Worm (Caenorhabditis elegans): ENCODE data around the gene unc-31.

Gene unc-31

DNA sequence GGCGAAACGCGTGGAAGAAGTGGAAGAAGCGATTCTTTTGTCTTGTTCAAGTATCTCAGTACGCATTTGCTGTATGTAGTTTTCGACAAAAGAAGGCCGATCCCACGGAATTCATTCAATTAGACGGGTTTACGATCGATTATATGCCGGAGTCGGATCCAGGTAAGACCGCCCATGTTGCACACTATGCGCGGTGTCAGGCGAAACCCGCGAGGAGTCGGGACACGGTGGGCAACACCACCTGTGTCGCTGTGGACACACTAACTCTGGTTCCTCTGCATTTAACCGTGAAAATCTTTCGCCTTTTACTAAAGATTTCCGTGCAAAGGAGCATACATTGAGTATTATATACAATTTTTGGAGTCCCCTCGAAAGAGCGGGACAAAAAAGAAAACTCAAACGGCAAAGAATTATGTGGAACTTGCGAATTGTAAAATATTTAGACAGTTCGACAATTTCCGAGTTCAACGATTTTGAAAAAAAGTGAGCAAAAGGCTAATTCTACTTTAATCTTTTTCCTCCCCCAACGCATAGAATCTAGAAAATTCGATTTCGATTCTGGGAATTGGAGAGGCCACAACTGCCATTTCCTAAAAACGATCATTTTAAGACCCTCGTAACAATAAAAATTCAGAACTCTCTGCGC lies 8.3 kb downstream of the unc-31 start:
- TF ChIP-seq unc-62 (GFP tag; optimal IDR thresholded peaks at IDR 0.05) = no peak

DNA sequence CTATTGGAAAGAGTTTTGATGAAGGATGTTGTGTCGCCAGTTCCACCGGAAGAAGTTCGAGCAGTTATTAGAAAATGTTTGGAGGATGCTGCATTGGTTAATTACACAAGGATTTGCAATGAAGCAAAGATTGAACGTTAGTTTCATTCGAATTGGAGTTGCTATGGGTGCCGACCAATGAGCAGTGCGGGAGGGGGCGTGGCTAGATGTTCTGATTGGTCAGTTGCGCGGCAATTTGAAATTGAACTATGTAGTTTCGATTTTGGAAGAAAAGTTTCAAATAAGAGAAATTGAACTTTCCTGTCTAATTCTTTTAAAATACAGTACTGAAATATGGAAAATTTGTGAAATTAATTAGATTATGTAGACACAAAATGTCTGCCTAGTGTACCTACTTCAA lies 9.5 kb downstream of the unc-31 start:
- no peak for TF ChIP-seq unc-62 (GFP tag; optimal IDR thresholded peaks at IDR 0.05)

DNA sequence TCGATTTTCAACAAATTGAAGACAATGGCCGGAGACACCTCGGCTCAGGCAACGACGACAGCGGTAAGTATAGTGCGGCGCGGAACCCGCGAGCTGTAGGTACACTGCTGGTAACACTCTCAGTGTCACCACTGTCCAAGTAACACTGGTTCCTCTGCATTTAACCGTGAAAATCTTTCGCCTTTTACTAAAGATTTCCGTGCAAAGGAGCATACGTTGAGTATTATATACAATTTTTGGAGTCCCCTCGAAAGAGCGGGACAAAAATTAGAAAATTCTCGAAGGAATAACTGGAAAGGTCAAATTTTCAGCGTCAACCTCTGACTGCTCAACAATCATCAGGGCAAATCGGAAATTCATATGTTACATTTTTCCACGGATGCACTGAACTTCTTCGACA lies 12.3 kb downstream of the unc-31 start:
- no peak for TF ChIP-seq unc-62 (GFP tag; optimal IDR thresholded peaks at IDR 0.05)

DNA sequence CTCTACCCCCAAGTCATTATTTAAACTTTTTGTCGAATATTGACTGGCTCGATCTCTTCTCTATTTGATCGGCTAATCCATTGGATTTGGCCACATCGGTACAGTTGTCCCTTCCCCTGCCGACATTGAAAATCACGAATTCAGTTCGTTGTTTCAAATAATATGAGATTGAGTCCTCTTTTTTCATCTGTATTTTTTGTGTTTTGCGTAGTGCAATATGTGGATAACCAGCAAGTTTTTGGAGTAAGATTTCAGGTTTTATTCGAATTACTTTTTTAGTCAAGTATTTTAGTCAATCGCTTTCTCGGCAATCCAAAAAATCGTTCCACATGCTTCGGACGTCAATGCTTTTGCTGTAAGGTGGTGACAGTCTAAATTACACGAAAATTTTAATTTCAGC lies 15.4 kb downstream of the unc-31 start, which contains the start of gene F07C6.3:
Gene F07C6.3, plus strand, starts transcription at position 148 of the 400 bp plus-strand sequence.
- no peak for TF ChIP-seq unc-62 (GFP tag; optimal IDR thresholded peaks at IDR 0.05)

DNA sequence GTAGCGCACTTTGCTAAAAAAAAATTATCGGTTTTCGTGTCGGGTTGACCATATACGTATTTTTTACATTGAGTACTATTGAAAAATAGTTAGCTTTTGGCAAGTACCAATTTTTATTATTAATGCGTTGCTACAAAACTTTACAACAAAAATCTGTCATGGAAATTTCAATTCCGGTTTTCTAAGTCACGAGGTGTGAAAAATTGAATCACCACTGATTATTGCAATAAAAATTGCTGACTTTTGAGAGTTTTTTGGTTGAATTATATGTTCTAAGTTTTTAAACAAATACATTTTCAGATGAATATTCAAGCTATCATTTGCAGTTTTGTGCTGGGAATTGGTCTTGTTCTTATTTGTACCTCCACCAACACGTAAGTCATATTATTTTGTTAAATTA lies 17.2 kb downstream of the unc-31 start, which contains the start of gene F07C6.2:
Gene F07C6.2, plus strand, starts transcription at position 301 of the 400 bp plus-strand sequence.
- no peak for TF ChIP-seq unc-62 (GFP tag; optimal IDR thresholded peaks at IDR 0.05)

DNA sequence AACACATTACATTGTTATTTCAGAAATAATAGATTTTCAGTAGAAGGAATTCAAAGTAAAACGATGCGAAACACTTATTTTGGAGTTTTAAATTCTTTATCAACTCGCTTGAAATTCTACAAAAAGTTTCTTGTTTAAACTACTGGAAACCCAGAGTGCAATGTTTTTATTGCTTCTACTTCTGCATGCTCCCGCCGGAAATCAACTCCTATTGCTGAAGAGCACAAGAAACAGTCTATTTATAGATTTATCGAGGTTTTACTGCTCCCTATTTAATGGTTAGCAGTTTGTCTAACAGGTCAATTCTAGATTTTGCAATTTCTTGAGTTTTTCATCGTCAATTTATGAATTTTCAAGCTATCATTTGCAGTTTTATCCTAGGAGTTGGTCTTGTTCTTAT lies 18.8 kb downstream of the unc-31 start, which contains the start of gene F07C6.6:
Gene F07C6.6, plus strand, starts transcription at position 301 of the 400 bp plus-strand sequence.
- TF ChIP-seq unc-62 (GFP tag; optimal IDR thresholded peaks at IDR 0.05) = no peak

DNA sequence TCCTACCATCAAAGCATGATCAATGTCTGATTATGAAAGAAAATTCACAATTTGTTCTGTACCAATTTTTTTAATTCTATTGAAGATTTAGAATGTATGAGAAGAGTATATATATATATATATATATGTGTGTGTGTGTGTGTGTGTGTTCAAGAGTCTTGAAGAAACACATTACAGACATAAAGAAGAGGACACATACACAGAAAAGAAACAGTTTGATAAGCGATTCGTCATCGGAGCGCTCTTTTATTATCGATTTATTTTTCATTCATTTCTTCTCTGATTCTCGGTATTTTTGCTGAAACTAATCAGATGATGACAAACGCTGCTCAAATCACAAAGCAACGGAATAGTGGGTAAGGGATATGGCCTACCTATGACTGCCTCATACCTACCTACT lies 20.0 kb downstream of the unc-31 start, which contains the start of gene pin-2:
Gene pin-2, plus strand, starts transcription at position 227 of the 400 bp plus-strand sequence.
- no peak for TF ChIP-seq unc-62 (GFP tag; optimal IDR thresholded peaks at IDR 0.05)

DNA sequence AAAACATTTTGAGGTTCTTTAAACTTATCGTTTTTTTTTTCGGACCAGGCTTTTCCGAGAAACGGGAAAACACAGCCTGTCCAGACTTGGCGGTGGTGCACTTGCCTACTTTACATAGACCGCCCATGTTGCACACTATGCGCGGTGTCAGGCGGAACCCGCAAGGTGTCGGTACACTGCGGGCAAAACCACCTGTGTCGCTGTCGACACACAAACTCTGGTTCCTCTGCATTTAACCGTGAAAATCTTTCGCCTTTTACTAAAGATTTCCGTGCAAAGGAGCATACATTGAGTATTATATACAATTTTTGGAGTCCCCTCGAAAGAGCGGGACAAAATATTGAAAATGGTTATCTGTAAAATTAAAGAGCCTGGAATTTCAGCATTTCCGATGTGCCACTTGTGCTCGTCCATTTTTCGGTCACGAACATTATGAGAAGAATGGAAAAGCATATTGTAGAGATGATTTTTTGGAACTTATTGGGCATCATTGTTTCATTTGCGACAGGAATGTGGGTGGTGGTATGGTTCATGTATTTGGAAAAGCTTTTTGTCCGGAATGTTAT lies 21.8 kb downstream of the unc-31 start:
- no peak for TF ChIP-seq unc-62 (GFP tag; optimal IDR thresholded peaks at IDR 0.05)

DNA sequence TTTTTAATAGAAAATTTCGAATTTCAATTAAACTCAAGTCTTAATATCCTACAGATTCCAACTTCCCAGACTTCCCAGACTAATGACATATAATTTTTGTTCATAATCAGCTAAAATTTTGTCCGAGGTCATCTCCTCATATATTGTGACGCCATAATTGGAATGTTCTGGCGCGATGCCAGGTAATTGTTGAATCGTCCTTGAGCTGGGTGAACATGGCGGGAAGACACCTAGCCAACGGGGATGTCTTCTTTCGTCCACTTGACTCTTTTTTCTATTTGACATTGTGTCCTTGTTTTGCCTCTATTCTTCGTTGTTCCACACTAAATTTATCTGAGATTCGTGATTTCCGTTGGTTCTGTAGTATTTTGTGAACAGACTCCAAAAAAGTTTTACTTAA lies 23.1 kb downstream of the unc-31 start:
- no peak for TF ChIP-seq unc-62 (GFP tag; optimal IDR thresholded peaks at IDR 0.05)

DNA sequence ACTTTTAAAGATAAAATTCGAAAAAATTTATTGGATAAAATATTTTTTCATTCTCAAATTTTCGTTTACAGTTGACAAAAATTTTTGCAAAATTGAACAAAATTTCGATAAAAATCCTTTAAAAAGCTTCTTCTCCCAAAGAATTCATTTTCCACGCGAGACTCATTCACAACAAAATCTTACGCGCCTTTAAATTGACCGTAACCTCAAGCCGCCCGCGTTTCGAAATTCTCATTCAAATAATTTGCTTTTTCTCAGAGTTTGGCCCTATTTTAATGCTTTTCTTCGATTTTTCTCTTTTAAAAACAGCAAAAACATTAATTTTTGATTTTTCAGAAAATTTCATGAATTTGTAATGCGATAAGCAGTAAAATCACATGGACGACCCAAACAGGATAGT lies 31.9 kb downstream of the unc-31 start, which contains the start of gene F07C6.4:
Gene F07C6.4, plus strand, starts transcription at position 330 of the 400 bp plus-strand sequence.
- TF ChIP-seq unc-62 (GFP tag; optimal IDR thresholded peaks at IDR 0.05) = no peak

DNA sequence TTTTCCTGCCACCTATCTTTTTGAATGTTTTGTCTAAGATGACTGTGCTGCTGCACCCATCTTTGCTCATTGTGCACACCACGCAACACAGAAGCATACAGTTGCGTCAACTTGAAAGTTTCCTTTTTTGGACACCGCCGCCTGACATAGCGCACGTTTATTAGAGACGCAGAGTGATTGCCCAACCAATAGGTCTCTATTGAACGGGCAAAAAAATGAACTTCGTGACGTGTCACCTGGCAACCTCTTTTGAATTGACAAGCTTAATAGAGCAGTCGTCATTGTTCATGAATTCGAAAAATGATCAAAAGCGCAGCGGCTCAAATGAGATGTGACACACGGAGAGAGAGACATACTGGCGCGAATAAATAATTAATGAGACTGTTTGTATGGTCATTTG lies 37.9 kb downstream of the unc-31 start:
- TF ChIP-seq unc-62 (GFP tag; optimal IDR thresholded peaks at IDR 0.05) = no peak

DNA sequence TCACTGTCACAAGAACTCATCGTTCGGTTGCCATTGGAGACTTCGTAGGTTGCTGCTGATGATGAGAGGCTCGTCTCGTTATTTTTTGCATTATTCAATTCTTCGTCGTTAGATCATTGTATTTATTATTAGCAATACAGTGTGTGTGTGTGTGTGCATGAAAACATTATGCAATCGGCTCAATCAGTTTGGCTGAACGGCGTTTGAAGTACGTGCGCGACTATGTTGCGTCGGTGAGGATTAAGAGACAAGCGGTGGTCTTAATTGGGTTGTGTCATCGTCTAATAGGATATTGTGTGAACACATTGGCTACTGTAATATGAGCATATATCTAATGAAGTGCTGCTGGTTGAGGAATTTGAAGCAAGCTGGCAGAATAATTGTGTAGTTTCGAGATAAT lies 40.2 kb downstream of the unc-31 start:
- no peak for TF ChIP-seq unc-62 (GFP tag; optimal IDR thresholded peaks at IDR 0.05)

DNA sequence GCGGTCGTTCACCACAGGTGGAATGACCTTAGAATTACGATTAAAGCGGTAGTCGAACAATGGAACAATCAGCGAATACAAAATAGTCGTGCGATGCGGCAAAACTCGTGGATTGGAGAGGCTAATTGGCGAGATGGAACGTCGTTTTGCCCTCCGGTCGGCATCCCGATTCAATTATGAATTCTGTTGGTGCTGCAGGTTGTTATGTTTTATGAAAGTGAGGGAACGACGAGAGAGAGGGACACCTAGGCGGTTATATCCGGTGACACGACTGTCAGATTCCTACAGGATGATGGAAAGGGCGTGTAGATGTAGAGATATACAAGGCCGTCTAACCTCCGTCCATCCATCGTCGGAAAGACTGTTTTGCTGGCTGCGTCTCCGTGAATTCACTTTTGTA lies 43.0 kb downstream of the unc-31 start:
- TF ChIP-seq unc-62 (GFP tag; optimal IDR thresholded peaks at IDR 0.05) = no peak

DNA sequence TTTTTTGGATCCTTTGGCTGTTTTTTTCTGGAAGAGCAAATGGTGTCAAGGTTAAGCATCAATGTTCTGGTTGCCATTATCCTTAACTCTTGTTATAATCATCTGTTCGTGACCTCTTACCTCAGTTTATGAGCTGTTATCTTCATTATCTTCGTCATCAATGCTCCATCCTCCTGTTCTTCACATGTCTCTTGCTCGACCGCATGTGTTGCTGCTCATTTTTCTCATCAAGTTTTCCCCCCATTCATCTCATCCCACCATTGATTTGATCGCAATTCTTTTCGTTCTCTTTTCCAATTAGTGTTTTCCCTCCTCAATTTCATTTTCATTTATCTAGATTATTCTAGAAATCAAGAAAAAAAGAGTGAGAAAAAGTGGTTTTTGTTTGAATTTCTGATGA lies 43.9 kb downstream of the unc-31 start:
- TF ChIP-seq unc-62 (GFP tag; optimal IDR thresholded peaks at IDR 0.05) = no peak

DNA sequence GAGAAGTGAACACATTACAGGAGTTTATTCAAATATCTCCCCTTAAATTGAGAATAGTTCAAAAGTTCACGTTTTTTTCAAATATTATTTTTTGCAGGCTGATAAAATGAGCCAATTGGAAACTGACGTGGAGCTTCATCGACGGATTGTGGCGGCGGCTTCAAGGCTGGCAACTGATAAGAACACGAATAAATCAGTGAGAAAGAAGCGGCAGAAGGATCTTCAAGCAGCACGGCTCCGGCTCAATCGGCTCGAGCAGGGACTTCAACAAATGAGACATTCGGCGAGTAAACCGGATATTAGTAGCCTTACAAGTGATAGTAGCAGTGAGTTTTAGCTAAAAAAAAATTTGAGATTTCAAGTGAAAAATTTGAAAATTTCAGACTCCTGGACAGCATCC lies 51.6 kb downstream of the unc-31 start, which contains the start of gene M02B1.4:
Gene M02B1.4, minus strand, starts transcription at position 9 of the 400 bp plus-strand sequence.
- TF ChIP-seq unc-62 (GFP tag; optimal IDR thresholded peaks at IDR 0.05) = no peak

DNA sequence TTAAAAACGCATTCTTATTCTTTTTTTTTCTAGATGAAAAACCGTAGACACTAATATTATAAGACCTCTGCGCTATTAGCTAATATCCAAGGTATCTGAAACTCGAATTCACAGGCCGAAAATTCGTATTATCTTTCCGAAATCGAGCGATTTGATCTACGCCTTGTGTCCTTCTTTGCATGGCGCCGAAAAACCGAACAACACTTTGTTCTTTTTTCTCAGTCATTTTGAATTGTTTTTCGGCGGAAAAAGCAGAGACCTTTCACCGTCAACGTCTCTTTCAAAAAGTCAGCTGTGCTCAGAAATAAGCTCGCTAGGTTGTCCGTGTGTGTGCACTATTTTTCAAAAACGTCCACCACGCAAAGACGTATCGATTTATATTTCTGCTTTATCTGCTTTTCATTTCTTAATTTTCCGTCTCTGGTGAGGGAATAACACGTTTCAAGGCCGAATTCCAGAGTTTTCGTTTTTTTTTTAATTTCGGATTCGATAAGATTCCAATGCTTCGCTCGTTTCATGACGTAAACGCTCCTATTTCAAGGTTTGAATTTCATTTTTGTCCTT lies 57.2 kb downstream of the unc-31 start:
- TF ChIP-seq unc-62 (GFP tag; optimal IDR thresholded peaks at IDR 0.05) = no peak
